Worm (Caenorhabditis elegans): ENCODE data around the gene T24A6.17.

The T24A6.17 gene

DNA sequence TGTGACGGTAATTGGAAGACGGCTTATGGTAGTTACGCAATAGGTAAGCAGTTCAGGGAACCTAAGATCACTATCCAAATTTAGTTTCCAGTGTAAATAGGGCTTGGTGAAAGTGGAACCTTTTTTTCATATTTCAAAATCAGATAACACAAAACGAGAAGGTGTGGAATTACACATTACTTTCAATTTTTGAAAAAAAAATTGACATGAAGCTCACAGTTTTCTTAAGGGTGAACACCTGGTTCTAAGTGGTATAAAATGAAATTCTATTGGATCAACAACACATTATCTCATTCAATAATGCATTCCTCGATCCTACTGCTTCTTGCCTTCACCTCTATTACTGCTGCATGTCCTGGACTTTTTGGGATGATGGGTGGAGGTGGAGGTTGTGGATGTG is 8.2 kb downstream of the T24A6.17 start, which contains the start of gene grl-30 (continued):
- TF ChIP-seq zim-3 (tag; optimal IDR thresholded peaks at IDR 0.05) (no peak), Y67H2A.10 (GFP tag; conservative IDR thresholded peaks at IDR 0.05) (no peak)

DNA sequence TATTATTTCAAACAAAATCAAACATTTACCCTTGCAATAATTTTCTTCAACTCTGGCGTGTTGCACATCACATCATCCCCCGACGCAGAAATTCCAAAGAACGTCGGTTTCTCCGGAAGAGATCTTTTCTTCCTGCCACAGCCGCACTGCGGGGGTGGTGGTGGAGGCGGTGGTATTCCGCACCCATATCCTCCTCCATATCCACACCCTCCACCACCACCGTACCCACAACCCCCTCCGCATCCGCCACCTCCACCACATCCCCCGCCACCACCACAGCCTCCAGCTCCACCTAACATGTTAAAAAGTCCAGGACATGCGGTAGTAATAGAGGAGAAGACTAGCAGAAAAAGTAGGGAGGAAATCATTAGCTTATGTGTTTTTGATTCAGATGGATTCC is 9.4 kb downstream of the T24A6.17 start, which contains the start of gene grl-29:
Gene grl-29 (minus strand): TSS at position 368 of the 400 bp plus-strand sequence.
- TF ChIP-seq hlh-26 (GFP tag; conservative IDR thresholded peaks at IDR 0.05) (no peak), dpff-1 (tag; optimal IDR thresholded peaks at IDR 0.05) (no peak), C17E4.6 (GFP tag; IDR thresholded peaks at IDR 0.05) (no peak), zfh-2 (GFP tag; conservative IDR thresholded peaks at IDR 0.05) (peak; percentile 85), gei-17 (GFP tag; optimal IDR thresholded peaks at IDR 0.05) (no peak), Y79H2A.3 (GFP tag; conservative IDR thresholded peaks at IDR 0.05) (no peak), egl-44 (GFP tag; IDR thresholded peaks at IDR 0.05) (no peak), egrh-3 (GFP tag; IDR thresholded peaks at IDR 0.05) (peak; percentile 74; the same call in 1 of the 2 replicates), egl-18 (GFP tag; IDR thresholded peaks at IDR 0.05) (no peak), mel-28 (tag; optimal IDR thresholded peaks at IDR 0.05; ENCODE audit: borderline replicate concordance) (no peak), D2030.7 (GFP tag; IDR thresholded peaks at IDR 0.05) (no peak)

DNA sequence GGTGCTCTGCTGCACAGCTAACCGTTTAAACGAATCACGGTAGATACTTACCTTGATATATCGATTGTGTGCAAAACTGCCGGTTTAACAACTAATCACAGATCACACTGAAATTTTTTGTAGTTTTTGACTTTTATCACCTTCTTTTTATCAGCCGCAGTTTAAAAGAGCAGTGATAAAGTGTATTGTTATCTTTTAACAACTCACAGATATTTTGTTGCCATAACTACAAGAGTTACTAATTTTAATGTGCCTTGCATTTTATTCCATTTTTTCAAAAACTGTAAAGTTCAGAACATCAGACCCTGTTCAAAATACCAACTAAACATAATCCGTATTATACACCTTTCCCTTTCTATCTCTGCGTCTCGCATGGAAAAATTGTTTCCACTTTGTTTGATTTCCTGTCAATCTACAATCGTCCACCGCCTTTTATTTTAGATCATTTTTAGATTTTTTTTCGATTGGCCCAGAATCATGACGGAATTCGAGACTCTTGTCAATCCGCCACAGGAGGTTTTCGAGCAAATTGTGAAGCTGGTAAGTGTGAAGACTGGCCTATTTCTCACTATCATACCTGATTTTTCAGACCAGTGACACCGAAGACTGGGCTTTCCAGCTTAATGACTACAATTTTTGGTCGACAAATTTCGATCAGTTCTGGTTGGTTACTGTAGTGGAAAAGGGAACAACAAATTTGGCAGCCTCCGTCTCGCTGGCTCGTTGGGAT is 11.3 kb downstream of the T24A6.17 start, which contains the start of gene T24A6.20:
Gene T24A6.20 (plus strand): TSS at position 395 of the 730 bp plus-strand sequence.
- TF ChIP-seq mel-28 (tag; optimal IDR thresholded peaks at IDR 0.05; ENCODE audit: borderline replicate concordance) (no peak), nhr-80 (tag; optimal IDR thresholded peaks at IDR 0.05) (peak; percentile 56)

DNA sequence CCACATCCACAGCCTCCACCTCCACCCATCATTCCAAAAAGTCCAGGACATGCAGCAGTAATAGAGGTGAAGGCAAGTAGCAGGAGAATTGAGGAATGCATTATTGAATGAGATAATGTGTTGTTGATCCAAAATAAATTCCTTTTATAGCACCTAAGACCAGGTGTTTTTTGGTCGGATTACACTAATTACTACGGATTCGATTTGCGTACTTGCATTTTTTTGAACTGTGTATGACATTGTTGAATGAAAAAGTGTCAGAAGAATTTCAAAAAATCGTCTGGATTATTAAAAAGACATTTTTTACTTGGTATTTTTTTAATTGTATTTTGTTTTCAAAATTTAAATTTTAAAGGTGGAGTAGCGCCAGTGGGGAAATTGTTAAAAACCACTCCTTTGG is 12.5 kb downstream of the T24A6.17 start, which contains the start of gene grl-28:
Gene grl-28 (minus strand): TSS at position 101 of the 400 bp plus-strand sequence.
- TF ChIP-seq lsy-27 (tag; optimal IDR thresholded peaks at IDR 0.05; ENCODE audit: borderline replicate concordance, insufficient read depth) (no peak), mcd-1 (GFP tag; IDR thresholded peaks at IDR 0.05) (no peak)

DNA sequence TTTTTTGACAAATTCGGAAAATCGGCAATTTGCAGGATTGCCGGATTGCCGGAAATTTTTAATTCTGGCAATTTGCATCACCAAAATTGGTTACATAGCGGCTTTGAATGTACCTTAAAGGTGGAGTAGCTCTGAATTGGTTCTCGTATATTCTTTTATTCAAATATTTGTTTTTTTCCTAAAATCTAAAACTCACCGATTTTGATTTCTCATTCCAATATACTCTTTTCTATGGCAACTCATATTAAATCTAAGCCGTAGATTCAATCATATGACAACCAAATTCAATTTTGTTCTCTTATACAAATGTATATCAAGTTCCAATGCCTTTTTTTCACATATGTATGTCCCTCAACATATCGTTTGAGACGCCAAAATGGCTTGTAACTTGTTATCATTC is 14.7 kb downstream of the T24A6.17 start, which contains the start of gene sri-21:
Gene sri-21 (plus strand): TSS at position 301 of the 400 bp plus-strand sequence.
- no peak for TF ChIP-seq snpc-3.4 (tag; optimal IDR thresholded peaks at IDR 0.05)
- no peak for TF ChIP-seq ekl-4 (GFP tag; IDR thresholded peaks at IDR 0.05)
- TF ChIP-seq nfyb-1 (GFP tag; IDR thresholded peaks at IDR 0.05), result no peak
- no peak for TF ChIP-seq Y95B8A.8 (GFP tag; IDR thresholded peaks at IDR 0.05)
- no peak for TF ChIP-seq attf-3 (GFP tag; conservative IDR thresholded peaks at IDR 0.05)
- TF ChIP-seq die-1 (tag; optimal IDR thresholded peaks at IDR 0.05), result no peak
- no peak for TF ChIP-seq F52B5.7 (tag; optimal IDR thresholded peaks at IDR 0.05)
- TF ChIP-seq fkh-3 (tag; optimal IDR thresholded peaks at IDR 0.05), result no peak
- TF ChIP-seq F37B4.10 (GFP tag; IDR thresholded peaks at IDR 0.05), result no peak
- TF ChIP-seq cebp-2 (GFP tag; IDR thresholded peaks at IDR 0.05), result no peak
- no peak for TF ChIP-seq athp-1 (tag; optimal IDR thresholded peaks at IDR 0.05)
- TF ChIP-seq nhr-90 (tag; optimal IDR thresholded peaks at IDR 0.05), result no peak
- no peak for TF ChIP-seq madf-8 (GFP tag; conservative IDR thresholded peaks at IDR 0.05)
- TF ChIP-seq ceh-27 (GFP tag; optimal IDR thresholded peaks at IDR 0.05), result no peak
- TF ChIP-seq him-1 (tag; optimal IDR thresholded peaks at IDR 0.05), result no peak
- no peak for TF ChIP-seq dpl-1 (GFP tag; optimal IDR thresholded peaks at IDR 0.05)
